Worm (Caenorhabditis elegans) whole organism, mixed stage, embryonic: Measurements from ENCODE around the gene sid-1.

Experiments
- M03D4.4 ChIP-seq: sonication (generic microtip); optimal IDR thresholded peaks from 2 replicates; lab custom pipeline; 2017; ENCODE audit warnings: mild to moderate bottlenecking, missing genetic modification characterization, missing compliant biosample characterization
- ceh-39 ChIP-seq: fragments of 150-350 bp; optimal IDR thresholded peaks from 2 replicates; lab custom pipeline; 2014; ENCODE audit warnings: missing biosample characterization, missing genetic modification characterization
- ceh-83 ChIP-seq: fragments of 200-800 bp; sonication (Bioruptor generic); optimal IDR thresholded peaks from 2 replicates; lab custom pipeline; 2018; ENCODE audit warnings: mild to moderate bottlenecking, missing genetic modification characterization, missing compliant biosample characterization
- ces-1 ChIP-seq: fragments of 150-350 bp; optimal IDR thresholded peaks from 2 replicates; lab custom pipeline; 2014; ENCODE audit warnings: missing biosample characterization, missing genetic modification reagents, missing genetic modification characterization
- cnd-1 ChIP-seq: fragments of 200-800 bp; sonication (Bioruptor generic); optimal IDR thresholded peaks from 2 replicates; lab custom pipeline; 2018; ENCODE audit warnings: mild to moderate bottlenecking, missing genetic modification characterization, missing compliant biosample characterization
- drap-1 ChIP-seq: fragments of 200-800 bp; sonication (Bioruptor generic); optimal IDR thresholded peaks from 3 replicates; lab custom pipeline; 2018; ENCODE audit warnings: mild to moderate bottlenecking, missing genetic modification characterization, missing compliant biosample characterization
- elt-1 ChIP-seq: sonication (generic microtip); optimal IDR thresholded peaks from 2 replicates; lab custom pipeline; 2017; ENCODE audit warnings: missing genetic modification characterization, mild to moderate bottlenecking, missing compliant biosample characterization, antibody characterized with exemption, moderate library complexity, borderline replicate concordance; ENCODE audit not compliant: insufficient read depth
- elt-3 ChIP-seq: fragments of 150-350 bp; optimal IDR thresholded peaks from 2 replicates; lab custom pipeline; 2014; ENCODE audit warnings: missing biosample characterization, missing genetic modification characterization
- flh-1 ChIP-seq: fragments of 200-800 bp; sonication (Bioruptor generic); optimal IDR thresholded peaks from 2 replicates; lab custom pipeline; 2018; ENCODE audit warnings: mild to moderate bottlenecking, missing genetic modification characterization, moderate library complexity, missing compliant biosample characterization
- ham-2 ChIP-seq: fragments of 200-800 bp; sonication (Bioruptor generic); optimal IDR thresholded peaks from 2 replicates; lab custom pipeline; 2018; ENCODE audit warnings: mild to moderate bottlenecking, missing genetic modification characterization, missing compliant biosample characterization
- hlh-1 ChIP-seq: fragments of 150-350 bp; optimal IDR thresholded peaks from 2 replicates; lab custom pipeline; 2014; ENCODE audit warnings: missing biosample characterization, missing genetic modification reagents, missing genetic modification characterization
- lin-13 ChIP-seq: fragments of 150-350 bp; optimal IDR thresholded peaks from 2 replicates; lab custom pipeline; 2014; ENCODE audit warnings: missing biosample characterization, missing genetic modification characterization
- lin-32 ChIP-seq: fragments of 200-800 bp; sonication (Bioruptor generic); optimal IDR thresholded peaks from 2 replicates; lab custom pipeline; 2018; ENCODE audit warnings: mild to moderate bottlenecking, missing genetic modification characterization, missing compliant biosample characterization
- lsy-2 ChIP-seq: fragments of 150-350 bp; optimal IDR thresholded peaks from 2 replicates; lab custom pipeline; 2014; ENCODE audit warnings: missing biosample characterization, missing genetic modification characterization
- mab-5 ChIP-seq: fragments of 150-350 bp; optimal IDR thresholded peaks from 2 replicates; lab custom pipeline; 2014; ENCODE audit warnings: missing biosample characterization, missing genetic modification characterization
- mep-1 ChIP-seq: fragments of 150-350 bp; optimal IDR thresholded peaks from 2 replicates; lab custom pipeline; 2017; ENCODE audit warnings: missing biosample characterization, missing genetic modification reagents, missing genetic modification characterization, inconsistent platforms
- mls-2 ChIP-seq: sonication (generic microtip); optimal IDR thresholded peaks from 2 replicates; lab custom pipeline; 2016; ENCODE audit warnings: mild to moderate bottlenecking, missing genetic modification characterization, moderate library complexity, missing compliant biosample characterization
- nhr-12 ChIP-seq: fragments of 150-350 bp; optimal IDR thresholded peaks from 2 replicates; lab custom pipeline; 2014; ENCODE audit warnings: missing biosample characterization, missing genetic modification characterization
- nhr-2 ChIP-seq: fragments of 150-350 bp; optimal IDR thresholded peaks from 2 replicates; lab custom pipeline; 2014; ENCODE audit warnings: missing biosample characterization, missing genetic modification characterization
- nhr-237 ChIP-seq: fragments of 150-350 bp; optimal IDR thresholded peaks from 2 replicates; lab custom pipeline; 2014; ENCODE audit warnings: missing biosample characterization, missing genetic modification characterization
- nhr-28 ChIP-seq: fragments of 150-350 bp; optimal IDR thresholded peaks from 2 replicates; lab custom pipeline; 2014; ENCODE audit warnings: missing biosample characterization, missing genetic modification characterization
- nhr-76 ChIP-seq: sonication (generic microtip); optimal IDR thresholded peaks from 2 replicates; lab custom pipeline; 2017; ENCODE audit warnings: missing biosample characterization, missing genetic modification characterization
- sem-2 ChIP-seq: fragments of 200-800 bp; sonication (Bioruptor generic); optimal IDR thresholded peaks from 2 replicates; lab custom pipeline; 2018; ENCODE audit warnings: mild to moderate bottlenecking, missing genetic modification characterization, missing compliant biosample characterization
- snpc-4 ChIP-seq: fragments of 150-350 bp; optimal IDR thresholded peaks from 2 replicates; lab custom pipeline; 2014; ENCODE audit warnings: missing biosample characterization, missing genetic modification characterization
- sptf-1 ChIP-seq: sonication (generic microtip); optimal IDR thresholded peaks from 2 replicates; lab custom pipeline; 2017; ENCODE audit warnings: mild to moderate bottlenecking, missing genetic modification characterization, moderate library complexity, missing compliant biosample characterization
- tbx-8 ChIP-seq: fragments of 200-800 bp; sonication (Bioruptor generic); optimal IDR thresholded peaks from 2 replicates; lab custom pipeline; 2018; ENCODE audit warnings: mild to moderate bottlenecking, missing genetic modification characterization, moderate library complexity, missing compliant biosample characterization
- unc-120 ChIP-seq: sonication (generic microtip); optimal IDR thresholded peaks from 2 replicates; lab custom pipeline; 2017; ENCODE audit warnings: missing genetic modification characterization, missing compliant biosample characterization; ENCODE audit not compliant: poor library complexity, severe bottlenecking
- unc-39 ChIP-seq: fragments of 150-350 bp; optimal IDR thresholded peaks from 2 replicates; lab custom pipeline; 2014; ENCODE audit warnings: missing biosample characterization, missing genetic modification characterization
- unc-62 ChIP-seq: fragments of 150-350 bp; optimal IDR thresholded peaks from 2 replicates; lab custom pipeline; 2014; ENCODE audit warnings: missing biosample characterization, missing genetic modification reagents, missing genetic modification characterization
- zip-8 ChIP-seq: fragments of 150-350 bp; optimal IDR thresholded peaks from 2 replicates; lab custom pipeline; 2014; ENCODE audit warnings: missing biosample characterization, missing genetic modification characterization
- ztf-11 ChIP-seq: fragments of 150-350 bp; optimal IDR thresholded peaks from 2 replicates; lab custom pipeline; 2014; ENCODE audit warnings: missing biosample characterization, missing genetic modification characterization

sid-1 gene

DNA sequence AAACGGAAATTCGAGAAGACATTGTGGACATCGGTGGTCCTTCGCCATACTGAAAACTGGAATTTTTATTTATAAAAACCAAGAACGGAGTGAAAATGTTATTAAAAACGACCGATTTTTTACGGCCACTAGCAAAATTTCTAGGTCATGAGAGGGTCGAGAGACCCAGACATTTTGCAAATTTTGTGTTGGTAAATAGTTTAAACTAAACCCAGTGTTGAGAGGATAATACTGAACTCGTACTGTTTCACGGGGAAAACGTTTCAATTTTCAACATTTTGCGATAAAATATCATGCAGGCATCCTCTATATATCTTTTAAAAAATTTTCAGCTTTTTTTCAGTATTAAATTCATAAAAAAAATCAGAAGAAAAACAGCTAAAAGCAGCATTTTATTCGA, 661 bp upstream of the sid-1 start, which contains the start of gene C04F5.9:
C04F5.9 (minus strand) TSS at position 101 of the 400 bp plus-strand sequence.
- TF ChIP-seq nhr-12 (tag; lab: Kevin White, UChicago) (no peak), tbx-8 (GFP tag; lab: Kevin White, UChicago) (no peak), nhr-76 (tag; lab: Kevin White, UChicago) (no peak), nhr-28 (no peak), snpc-4 (tag; lab: Kevin White, UChicago) (no peak)
- TF ChIP-seq, all 35 proteins: peak for 0

DNA sequence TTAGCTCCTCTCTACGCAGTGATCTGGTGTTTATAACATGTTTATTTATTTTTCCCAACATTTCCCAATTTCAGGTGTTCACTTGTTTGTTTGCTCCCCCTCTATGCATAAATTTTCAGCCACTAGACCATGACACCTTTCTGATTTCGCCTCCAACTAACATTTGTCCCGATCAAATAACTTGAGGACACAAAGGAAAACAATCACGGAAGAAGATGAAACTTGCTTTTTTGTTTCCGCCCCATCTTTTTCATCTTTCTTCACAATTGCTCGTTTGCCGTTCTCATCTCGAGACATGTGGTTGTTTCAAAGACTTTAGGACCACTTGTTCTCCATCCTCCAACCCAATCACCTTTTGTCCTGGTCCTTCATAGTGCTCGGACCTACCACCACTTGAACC, 7.0 kb downstream of the sid-1 start, which contains the start of gene F14F9.5:
F14F9.5 (plus strand) TSS at position 301 of the 400 bp plus-strand sequence.
- TF ChIP-seq unc-120 (tag; lab: Kevin White, UChicago), result no peak
- no peak for TF ChIP-seq ham-2
- TF ChIP-seq drap-1 (GFP tag; lab: Kevin White, UChicago), result no peak
- no peak for TF ChIP-seq sptf-1
- no peak for TF ChIP-seq nhr-28
- no peak for TF ChIP-seq sem-2

DNA sequence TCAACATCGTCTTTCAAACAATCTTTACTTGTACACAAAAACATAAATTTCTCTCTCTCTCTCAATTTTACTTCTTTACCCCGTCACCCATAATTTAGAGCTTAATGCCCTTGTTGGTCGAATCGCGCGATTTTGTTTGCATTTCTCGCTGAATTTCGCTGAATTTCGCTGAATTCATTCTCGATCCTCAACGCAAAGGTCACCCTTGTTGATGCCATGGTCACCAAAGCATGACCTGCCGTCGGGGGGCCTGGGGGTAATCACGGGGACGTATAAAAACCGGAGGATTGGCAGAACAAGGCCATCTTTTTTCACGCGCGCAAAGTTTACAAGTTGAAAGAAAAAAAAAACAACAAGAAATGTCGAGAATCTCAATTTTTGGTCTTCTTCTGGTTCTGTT, 10.2 kb downstream of the sid-1 start, which contains the start of gene F14F9.8:
F14F9.8 (plus strand) TSS at position 301 of the 400 bp plus-strand sequence.
- no peak for TF ChIP-seq ces-1
- no peak for TF ChIP-seq mls-2 (tag; lab: Kevin White, UChicago)
- no peak for TF ChIP-seq tbx-8 (GFP tag; lab: Kevin White, UChicago)
- no peak for TF ChIP-seq nhr-2
- TF ChIP-seq ceh-39 (tag; lab: Kevin White, UChicago), result no peak
- TF ChIP-seq elt-3 (tag; lab: Kevin White, UChicago), result no peak
- TF ChIP-seq ceh-83 (GFP tag; lab: Kevin White, UChicago), result no peak
- TF ChIP-seq lin-13 (tag; lab: Kevin White, UChicago), result no peak
- no peak for TF ChIP-seq cnd-1 (tag; lab: Kevin White, UChicago)
- no peak for TF ChIP-seq nhr-237
- TF ChIP-seq ztf-11, result no peak
- TF ChIP-seq unc-62 (GFP tag; lab: Kevin White, UChicago), result no peak
- no peak for TF ChIP-seq flh-1
- no peak for TF ChIP-seq mep-1 (tag; lab: Kevin White, UChicago)
- TF ChIP-seq drap-1 (GFP tag; lab: Kevin White, UChicago), result no peak
- TF ChIP-seq, all 35 proteins: peak for 0

DNA sequence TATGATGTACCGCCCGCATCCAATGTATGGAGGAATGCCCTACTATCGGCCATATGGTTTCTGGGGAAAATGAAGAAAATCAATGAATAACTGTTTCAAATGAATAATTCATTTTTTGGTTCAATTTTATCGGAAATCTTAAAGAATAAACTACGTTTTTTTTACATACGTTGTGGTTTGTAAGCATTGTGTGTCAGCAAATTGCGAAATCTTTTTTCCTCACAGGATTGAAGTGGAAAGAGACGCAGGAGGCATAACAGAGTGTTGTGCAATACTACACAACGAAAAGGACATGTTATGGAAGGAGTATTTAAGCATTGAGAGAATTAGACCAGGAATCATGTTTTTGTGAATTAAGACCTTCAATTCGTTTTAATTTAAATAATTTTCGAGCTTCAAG, 11.6 kb downstream of the sid-1 start:
- no peak for TF ChIP-seq hlh-1 (tag; lab: Kevin White, UChicago)
- no peak for TF ChIP-seq snpc-4 (tag; lab: Kevin White, UChicago)
- no peak for TF ChIP-seq nhr-76 (tag; lab: Kevin White, UChicago)
- TF ChIP-seq nhr-237, result no peak
- no peak for TF ChIP-seq zip-8
- TF ChIP-seq ham-2, result no peak
- no peak for TF ChIP-seq nhr-2
- TF ChIP-seq ceh-83 (GFP tag; lab: Kevin White, UChicago), result no peak
- no peak for TF ChIP-seq elt-3 (tag; lab: Kevin White, UChicago)
- TF ChIP-seq lsy-2 (tag; lab: Kevin White, UChicago), result no peak
- TF ChIP-seq mep-1 (tag; lab: Kevin White, UChicago), result no peak

DNA sequence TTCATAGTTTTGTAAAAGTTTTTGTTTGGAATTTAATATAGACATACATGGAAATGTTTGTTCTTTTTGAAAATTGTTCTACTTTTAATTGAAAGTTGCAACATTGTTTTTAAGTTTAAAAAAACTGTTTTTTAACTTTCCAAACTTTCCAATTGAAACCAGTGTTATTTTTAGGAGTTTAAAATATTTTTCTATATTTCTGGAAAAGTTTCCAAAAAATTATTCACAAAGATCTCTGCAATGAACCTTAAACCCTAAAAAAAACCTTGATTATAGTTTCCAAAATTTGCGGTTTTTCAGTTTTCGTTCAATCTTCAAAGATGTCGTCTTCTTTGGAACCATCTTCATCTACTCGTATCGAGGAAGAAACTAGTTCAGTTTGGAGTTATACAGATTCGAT, 12.7 kb downstream of the sid-1 start, which contains the start of gene F14F9.4:
F14F9.4 (plus strand) TSS at position 301 of the 400 bp plus-strand sequence.
- TF ChIP-seq snpc-4 (tag; lab: Kevin White, UChicago) (no peak), lsy-2 (tag; lab: Kevin White, UChicago) (no peak), hlh-1 (tag; lab: Kevin White, UChicago) (no peak)

DNA sequence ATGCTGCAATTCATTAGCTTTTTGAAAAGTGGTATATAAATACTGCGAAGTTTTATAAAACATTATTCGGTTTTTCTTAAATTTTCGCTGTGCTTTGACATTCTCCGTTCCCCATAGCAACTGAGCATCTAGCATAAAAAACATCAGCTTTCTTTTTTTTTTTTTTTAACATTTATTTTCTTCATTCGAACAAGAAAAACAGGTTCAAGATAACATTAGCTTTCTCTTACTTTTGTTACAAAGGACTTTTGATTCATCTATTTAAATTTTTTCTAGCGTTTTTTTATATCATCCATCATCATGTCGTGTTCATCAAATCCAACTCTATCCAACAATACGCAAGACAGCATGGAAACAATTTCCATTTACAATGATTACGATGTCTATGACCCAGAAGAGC, 18.1 kb downstream of the sid-1 start, which contains the start of gene F14F9.3:
F14F9.3 (plus strand) TSS at position 301 of the 400 bp plus-strand sequence.
- TF ChIP-seq ces-1, result no peak
- TF ChIP-seq ham-2, result no peak
- TF ChIP-seq snpc-4 (tag; lab: Kevin White, UChicago), result no peak
- TF ChIP-seq cnd-1 (tag; lab: Kevin White, UChicago), result no peak
- no peak for TF ChIP-seq lsy-2 (tag; lab: Kevin White, UChicago)
- no peak for TF ChIP-seq unc-39 (tag; lab: Kevin White, UChicago)
- TF ChIP-seq mab-5 (tag; lab: Kevin White, UChicago), result no peak
- no peak for TF ChIP-seq mep-1 (tag; lab: Kevin White, UChicago)
- no peak for TF ChIP-seq lin-32 (GFP tag; lab: Kevin White, UChicago)
- TF ChIP-seq M03D4.4 (tag; lab: Kevin White, UChicago), result no peak
- TF ChIP-seq hlh-1 (tag; lab: Kevin White, UChicago), result no peak
- TF ChIP-seq elt-1 (tag; lab: Kevin White, UChicago), result no peak
- TF ChIP-seq nhr-237, result no peak
- no peak for TF ChIP-seq unc-120 (tag; lab: Kevin White, UChicago)
